Worm (Caenorhabditis elegans) whole organism, L1 larva: ENCODE results near the gene kbp-1.

Experiments used
- ama-1 ChIP-seq: fragments of 150-350 bp; optimal IDR thresholded peaks from 2 replicates; lab custom pipeline; 2014
- blmp-1 ChIP-seq: fragments of 150-350 bp; optimal IDR thresholded peaks from 2 replicates; lab custom pipeline; 2014; ENCODE audit warnings: missing biosample characterization, missing genetic modification characterization
- dpl-1 ChIP-seq, 3 experiments: fragments of 150-350 bp in 2 of 3; sonication (generic microtip) in 1 of 3; optimal IDR thresholded peaks; 2 replicates each; lab custom pipeline; 2014 to 2017; ENCODE audit warnings: missing biosample characterization in 3 of 3, missing genetic modification characterization in 3 of 3, missing genetic modification reagents in 3 of 3
- lin-13 ChIP-seq: fragments of 150-350 bp; optimal IDR thresholded peaks from 2 replicates; lab custom pipeline; 2014; ENCODE audit warnings: missing biosample characterization, missing genetic modification reagents, missing genetic modification characterization
- lin-35 ChIP-seq, 2 experiments: fragments of 150-350 bp; optimal IDR thresholded peaks; 2 replicates each; lab custom pipeline; 2014; ENCODE audit warnings: missing biosample characterization in 2 of 2, missing genetic modification characterization in 2 of 2, missing genetic modification reagents in 2 of 2
- unc-130 ChIP-seq: fragments of 150-350 bp; optimal IDR thresholded peaks from 2 replicates; lab custom pipeline; 2017; ENCODE audit warnings: missing biosample characterization, missing genetic modification characterization, inconsistent platforms

ce11 chrIII:6912381-6912780 is 42.9 kb downstream of the kbp-1 start, which contains the start of gene pdf-1:
- TF ChIP-seq unc-130 (tag; lab: Kevin White, UChicago): no peak
- TF ChIP-seq ama-1 (lab: Kevin White, UChicago): no peak
- no peak for TF ChIP-seq dpl-1 (GFP tag; optimal IDR thresholded peaks at IDR 0.05; lab: Kevin White, UChicago)
- TF ChIP-seq lin-13 (GFP tag; lab: Kevin White, UChicago): no peak
- no peak for TF ChIP-seq lin-35 (GFP tag; optimal IDR thresholded peaks at IDR 0.05; lab: Kevin White, UChicago)
- no peak for TF ChIP-seq blmp-1 (tag; lab: Kevin White, UChicago)
